Fruit fly (Drosophila melanogaster) whole organism, embryonic: ENCODE results near the gene Tep4.

Source experiments
- Atf6 ChIP-seq: fragments of 200-800 bp; sonication (Bioruptor generic); IDR thresholded peaks from 2 replicates; pipeline ENCODE4 v1.3.6; 2022; ENCODE audit warnings: missing biosample characterization, missing genetic modification characterization
- CG11456 ChIP-seq: fragments of 200-800 bp; sonication (Bioruptor generic); IDR thresholded peaks from 3 replicates; pipeline ENCODE4 v1.3.6; 2022; ENCODE audit warnings: missing biosample characterization, missing genetic modification characterization
- CG13123 ChIP-seq: fragments of 200-800 bp; sonication (Bioruptor generic); optimal IDR thresholded peaks from 2 replicates; lab custom pipeline; 2016; ENCODE audit warnings: missing biosample characterization, missing genetic modification characterization
- CG13894 ChIP-seq: fragments of 200-800 bp; sonication (Bioruptor generic); optimal IDR thresholded peaks from 3 replicates; lab custom pipeline; 2018; ENCODE audit warnings: missing biosample characterization, mild to moderate bottlenecking, missing genetic modification characterization, moderate library complexity
- CG14014 ChIP-seq: fragments of 200-800 bp; sonication (Bioruptor generic); IDR thresholded peaks from 2 replicates; pipeline ENCODE4 v1.3.6; 2022; ENCODE audit warnings: missing biosample characterization, missing genetic modification characterization
- CG15601 ChIP-seq: fragments of 200-800 bp; sonication (Bioruptor generic); optimal IDR thresholded peaks from 3 replicates; lab custom pipeline; 2019; ENCODE audit warnings: missing biosample characterization, mild to moderate bottlenecking, missing genetic modification characterization, moderate library complexity
- CG17361 ChIP-seq: fragments of 200-800 bp; sonication (Bioruptor generic); IDR thresholded peaks from 3 replicates; pipeline ENCODE4 v1.3.6; 2022; ENCODE audit warnings: missing biosample characterization, missing genetic modification characterization
- CG17912 ChIP-seq: fragments of 200-800 bp; sonication (Bioruptor generic); optimal IDR thresholded peaks from 2 replicates; lab custom pipeline; 2018; ENCODE audit warnings: missing biosample characterization, mild to moderate bottlenecking, missing genetic modification characterization
- CG2116 ChIP-seq: fragments of 200-800 bp; sonication (Bioruptor generic); optimal IDR thresholded peaks from 3 replicates; lab custom pipeline; 2018; ENCODE audit warnings: missing biosample characterization, mild to moderate bottlenecking, missing genetic modification characterization
- CG2875 ChIP-seq: fragments of 200-800 bp; sonication (Bioruptor generic); optimal IDR thresholded peaks from 2 replicates; lab custom pipeline; 2017; ENCODE audit warnings: missing biosample characterization, mild to moderate bottlenecking, missing genetic modification characterization, missing genetic modification reagents
- CG4328 ChIP-seq: fragments of 200-800 bp; sonication (Bioruptor generic); optimal IDR thresholded peaks from 3 replicates; lab custom pipeline; 2017; ENCODE audit warnings: missing biosample characterization, missing genetic modification reagents, missing genetic modification characterization
- CG43689 ChIP-seq: fragments of 200-800 bp; sonication (Bioruptor generic); IDR thresholded peaks from 2 replicates; pipeline ENCODE4 v1.3.6; 2022; ENCODE audit warnings: missing biosample characterization, missing genetic modification characterization
- CG6791 ChIP-seq: fragments of 200-800 bp; sonication (Bioruptor generic); IDR thresholded peaks from 3 replicates; pipeline ENCODE4 v1.3.6; 2022; ENCODE audit warnings: missing biosample characterization, missing genetic modification characterization; ENCODE audit not compliant: partially characterized antibody
- CG7963 ChIP-seq: fragments of 200-800 bp; sonication (Bioruptor generic); IDR thresholded peaks from 3 replicates; pipeline ENCODE4 v1.3.6; 2022; ENCODE audit warnings: missing biosample characterization, missing genetic modification characterization; ENCODE audit not compliant: partially characterized antibody
- CG8290 ChIP-seq, 3 experiments: fragments of 200-800 bp; sonication (Bioruptor generic); optimal IDR thresholded peaks; 2 replicates each; lab custom pipeline; 2016 to 2019; ENCODE audit warnings: missing biosample characterization in 3 of 3, missing genetic modification characterization in 3 of 3, mild to moderate bottlenecking in 2 of 3, moderate library complexity in 1 of 3
- CTCF ChIP-seq: fragments of 200-800 bp; sonication (Bioruptor generic); optimal IDR thresholded peaks from 2 replicates; lab custom pipeline; 2017; ENCODE audit warnings: missing biosample characterization, mild to moderate bottlenecking, missing genetic modification characterization, moderate library complexity
- Chrac-16 ChIP-seq: fragments of 200-800 bp; sonication (Bioruptor generic); optimal IDR thresholded peaks from 3 replicates; lab custom pipeline; 2016; ENCODE audit warnings: missing biosample characterization, missing genetic modification characterization
- Dref ChIP-seq: fragments of 200-800 bp; sonication (Bioruptor generic); IDR thresholded peaks from 2 replicates; pipeline ENCODE4 v1.3.6; 2022; ENCODE audit warnings: missing biosample characterization, missing genetic modification characterization
- Fer1 ChIP-seq: fragments of 200-800 bp; sonication (Bioruptor generic); optimal IDR thresholded peaks from 2 replicates; lab custom pipeline; 2017; ENCODE audit warnings: missing biosample characterization, mild to moderate bottlenecking, missing genetic modification characterization
- Hey ChIP-seq: fragments of 200-800 bp; sonication (Bioruptor generic); optimal IDR thresholded peaks from 3 replicates; lab custom pipeline; 2018; ENCODE audit warnings: missing biosample characterization, mild to moderate bottlenecking, missing genetic modification characterization
- Jarid2 ChIP-seq: fragments of 200-800 bp; sonication (Bioruptor generic); optimal IDR thresholded peaks from 3 replicates; lab custom pipeline; 2017; ENCODE audit warnings: mild to moderate bottlenecking, missing biosample characterization, missing genetic modification reagents, missing genetic modification characterization
- Lhr ChIP-seq: fragments of 200-800 bp; sonication (Bioruptor generic); optimal IDR thresholded peaks from 3 replicates; lab custom pipeline; 2017; ENCODE audit warnings: mild to moderate bottlenecking, missing biosample characterization, missing genetic modification reagents, missing genetic modification characterization
- Lim3 ChIP-seq: fragments of 200-800 bp; sonication (Bioruptor generic); IDR thresholded peaks from 2 replicates; pipeline ENCODE4 v1.3.6; 2022; ENCODE audit warnings: missing biosample characterization, missing genetic modification characterization
- MBD-R2 ChIP-seq: fragments of 200-800 bp; sonication (Bioruptor generic); IDR thresholded peaks from 2 replicates; pipeline ENCODE4 v1.3.6; 2022; ENCODE audit warnings: missing biosample characterization, missing genetic modification characterization
- Myb ChIP-seq: fragments of 200-800 bp; sonication (Bioruptor generic); optimal IDR thresholded peaks from 2 replicates; lab custom pipeline; 2016; ENCODE audit warnings: missing biosample characterization, missing genetic modification characterization
- Ptx1 ChIP-seq: fragments of 200-800 bp; sonication (Bioruptor generic); IDR thresholded peaks from 2 replicates; pipeline ENCODE4 v1.3.6; 2022; ENCODE audit warnings: missing biosample characterization, missing genetic modification characterization
- Sry-δ ChIP-seq: fragments of 200-800 bp; sonication (Bioruptor generic); optimal IDR thresholded peaks from 2 replicates; lab custom pipeline; 2016; ENCODE audit warnings: missing biosample characterization, missing genetic modification characterization
- TFAM ChIP-seq: fragments of 200-800 bp; sonication (Bioruptor generic); optimal IDR thresholded peaks from 2 replicates; lab custom pipeline; 2017; ENCODE audit warnings: missing biosample characterization, missing genetic modification characterization, inconsistent platforms
- bbx ChIP-seq: fragments of 200-800 bp; sonication (Bioruptor generic); IDR thresholded peaks from 2 replicates; pipeline ENCODE4 v1.3.6; 2022; ENCODE audit warnings: missing biosample characterization, missing genetic modification characterization; ENCODE audit not compliant: partially characterized antibody
- bcd ChIP-seq: fragments of 200-800 bp; sonication (Bioruptor generic); optimal IDR thresholded peaks from 2 replicates; lab custom pipeline; 2017; ENCODE audit warnings: missing biosample characterization, mild to moderate bottlenecking, missing genetic modification characterization
- caup ChIP-seq: fragments of 200-800 bp; sonication (Bioruptor generic); optimal IDR thresholded peaks from 3 replicates; lab custom pipeline; 2017; ENCODE audit warnings: missing biosample characterization, mild to moderate bottlenecking, missing genetic modification characterization, moderate library complexity; ENCODE audit not compliant: severe bottlenecking
- chm ChIP-seq: fragments of 200-800 bp; sonication (Bioruptor generic); IDR thresholded peaks from 2 replicates; pipeline ENCODE4 v1.3.6; 2022; ENCODE audit warnings: missing biosample characterization, missing genetic modification characterization
- ci ChIP-seq: fragments of 200-800 bp; sonication (Bioruptor generic); IDR thresholded peaks from 3 replicates; pipeline ENCODE4 v1.3.6; 2022; ENCODE audit warnings: missing biosample characterization, missing genetic modification characterization
- danr ChIP-seq: fragments of 200-800 bp; sonication (Bioruptor generic); IDR thresholded peaks from 2 replicates; pipeline ENCODE4 v1.3.6; 2022; ENCODE audit warnings: missing biosample characterization, missing genetic modification characterization
- dmrt99B ChIP-seq: fragments of 200-800 bp; sonication (Bioruptor generic); optimal IDR thresholded peaks from 2 replicates; lab custom pipeline; 2018; ENCODE audit warnings: missing biosample characterization, mild to moderate bottlenecking, missing genetic modification characterization, moderate library complexity
- eyg ChIP-seq: fragments of 200-800 bp; sonication (Bioruptor generic); optimal IDR thresholded peaks from 3 replicates; lab custom pipeline; 2016; ENCODE audit warnings: missing biosample characterization, missing genetic modification characterization
- grau ChIP-seq: fragments of 200-800 bp; optimal IDR thresholded peaks from 3 replicates; lab custom pipeline; 2019; ENCODE audit warnings: missing biosample characterization, mild to moderate bottlenecking, missing genetic modification characterization, moderate library complexity
- hbn ChIP-seq: fragments of 200-800 bp; sonication (Bioruptor generic); IDR thresholded peaks from 2 replicates; pipeline ENCODE4 v1.3.6; 2022; ENCODE audit warnings: missing biosample characterization, missing genetic modification characterization; ENCODE audit not compliant: partially characterized antibody
- hkb ChIP-seq, 2 experiments: fragments of 200-800 bp in 1 of 2; fragments of >200 bp in 1 of 2; sonication (Bioruptor generic) in 1 of 2; IDR thresholded peaks in 1 of 2; optimal IDR thresholded peaks in 1 of 2; 2 replicates each; pipeline versions ENCODE4 v1.3.6 to Lab custom; 2017 to 2022; ENCODE audit warnings: missing biosample characterization in 1 of 2, missing genetic modification characterization in 1 of 2
- inv ChIP-seq: fragments of 200-800 bp; sonication (Bioruptor generic); IDR thresholded peaks from 2 replicates; pipeline ENCODE4 v1.3.6; 2022; ENCODE audit warnings: missing biosample characterization, missing genetic modification characterization; ENCODE audit not compliant: partially characterized antibody
- jigr1 ChIP-seq: fragments of 200-800 bp; sonication (Bioruptor generic); IDR thresholded peaks from 3 replicates; pipeline ENCODE4 v1.3.6; 2022; ENCODE audit warnings: missing biosample characterization, missing genetic modification characterization
- lola ChIP-seq, 3 experiments: fragments of >200 bp in 2 of 3; fragments of 200-800 bp in 1 of 3; sonication (Bioruptor generic) in 1 of 3; optimal IDR thresholded peaks; 2 replicates each; lab custom pipeline; 2017 to 2019; ENCODE audit warnings: missing biosample characterization in 3 of 3, missing genetic modification characterization in 3 of 3, mild to moderate bottlenecking in 1 of 3, moderate library complexity in 1 of 3
- nom ChIP-seq: fragments of 200-800 bp; sonication (Bioruptor generic); optimal IDR thresholded peaks from 2 replicates; lab custom pipeline; 2017; ENCODE audit warnings: missing biosample characterization, missing genetic modification characterization, mild to moderate bottlenecking, moderate library complexity, missing genetic modification reagents
- peb ChIP-seq: fragments of 200-800 bp; sonication (Bioruptor generic); IDR thresholded peaks from 2 replicates; pipeline ENCODE4 v1.3.6; 2022; ENCODE audit warnings: missing biosample characterization, missing genetic modification characterization
- trem ChIP-seq: fragments of 200-800 bp; optimal IDR thresholded peaks from 3 replicates; lab custom pipeline; 2019; ENCODE audit warnings: missing biosample characterization, mild to moderate bottlenecking, missing genetic modification characterization, moderate library complexity
- tx ChIP-seq: fragments of 200-800 bp; sonication (Bioruptor generic); optimal IDR thresholded peaks from 2 replicates; lab custom pipeline; 2016; ENCODE audit warnings: missing biosample characterization, missing genetic modification characterization
- zfh2 ChIP-seq: fragments of 200-800 bp; sonication (Bioruptor generic); optimal IDR thresholded peaks from 2 replicates; lab custom pipeline; 2016; ENCODE audit warnings: missing biosample characterization, missing genetic modification characterization

Tep4 gene

DNA sequence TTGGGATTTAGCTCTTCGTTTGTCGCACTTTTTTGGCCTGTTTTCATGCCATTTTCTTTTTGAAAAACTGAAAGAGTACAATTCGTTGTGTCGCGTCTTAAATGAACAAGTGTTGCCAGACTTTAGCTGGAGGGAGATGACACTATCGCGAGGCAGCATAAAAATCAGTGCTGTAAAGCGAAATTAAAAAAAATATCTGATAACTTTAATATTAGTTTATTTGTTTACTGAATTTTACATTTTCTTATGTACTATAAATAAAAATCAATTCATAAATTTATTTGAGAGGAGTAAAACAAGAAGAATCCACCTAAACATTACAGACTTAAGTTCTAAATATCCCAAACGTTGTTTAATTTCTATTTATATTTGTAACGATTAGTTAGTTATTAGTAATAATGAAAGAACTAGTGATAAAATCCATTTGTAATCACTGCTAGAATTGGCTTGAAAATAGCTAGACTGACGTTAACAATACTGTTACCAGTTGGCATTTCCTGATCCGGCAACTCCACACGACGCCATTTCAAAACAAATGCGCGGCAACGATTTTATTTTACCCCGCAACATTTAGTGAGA is 29.0 kb downstream of the Tep4 start, which contains the start of the genes spi and msb1l (continued):
- TF ChIP-seq peb (GFP tag; lab: Robert Waterston, UW) (0 out of 2 replicates have a peak, but pooled peaks have one; percentile 7), grau (tag; lab: Kevin White, UChicago) (peak; percentile 62), Lhr (GFP tag; lab: Kevin White, UChicago) (peak; percentile 71), lola (GFP tag; optimal IDR thresholded peaks at IDR 0.05; lab: Kevin White, UChicago) (peak in 1 of 3 experiments; percentile 65), CTCF (GFP tag; lab: Kevin White, UChicago) (no peak), dmrt99B (tag; lab: Kevin White, UChicago) (peak; percentile 36), CG6791 (GFP tag; lab: Robert Waterston, UW) (peak; percentile 57; the same call in 1 of the 3 replicates), danr (GFP tag; lab: Robert Waterston, UW) (0 out of 2 replicates have a peak, but pooled peaks have one; percentile 31), Chrac-16 (GFP tag; lab: Kevin White, UChicago) (peak; percentile 54), Atf6 (GFP tag; lab: Robert Waterston, UW) (peak; percentile 43; the same call in 1 of the 2 replicates), inv (GFP tag; lab: Robert Waterston, UW) (peak; percentile 56; the same call in 1 of the 2 replicates), caup (GFP tag; lab: Kevin White, UChicago) (peak; percentile 14), CG8290 (GFP tag; optimal IDR thresholded peaks at IDR 0.05; lab: Kevin White, UChicago) (peak; percentile 66), CG8290 (tag; optimal IDR thresholded peaks at IDR 0.05; lab: Kevin White, UChicago) (peak in 1 of 2 experiments; percentile 33), zfh2 (peak; percentile 59), CG13894 (peak; percentile 44), hkb (optimal IDR thresholded peaks at IDR 0.05; lab: Kevin White, UChicago) (peak; percentile 41), hkb (GFP tag; IDR thresholded peaks at IDR 0.05; lab: Robert Waterston, UW) (no peak), jigr1 (GFP tag; lab: Robert Waterston, UW) (peak; percentile 52; the same call in 1 of the 3 replicates), CG17361 (GFP tag; lab: Robert Waterston, UW) (peak; percentile 87)

DNA sequence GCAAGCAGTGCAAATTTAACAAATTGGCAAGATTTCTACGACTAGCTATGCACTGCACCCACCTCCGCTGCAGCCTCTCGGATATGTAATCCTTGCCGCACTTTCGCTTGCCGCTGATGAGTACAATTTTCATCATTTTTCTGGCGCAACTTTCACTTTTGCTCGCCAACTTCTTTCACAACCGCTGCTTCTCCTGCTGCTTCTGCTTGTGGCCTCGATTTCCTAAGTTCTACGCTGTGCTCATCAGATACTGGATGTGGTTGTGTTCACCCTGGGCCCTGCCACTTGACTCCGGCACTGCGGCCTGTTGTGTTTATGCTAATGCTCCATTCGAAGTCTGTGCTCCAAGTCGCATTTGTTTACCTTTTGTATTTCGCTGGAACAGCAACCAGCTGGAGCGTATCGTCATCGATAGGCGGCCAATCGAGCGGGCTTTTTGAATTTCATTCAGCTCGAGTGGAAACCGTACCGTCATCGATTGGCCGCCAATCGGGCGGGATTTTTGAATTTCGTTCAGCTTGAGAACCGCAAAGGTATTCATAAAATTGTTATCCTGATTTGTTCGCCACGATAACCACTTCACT is 31.8 kb downstream of the Tep4 start, which contains the start of gene Pmvk:
Gene Pmvk (minus strand): TSS at position 357 of the 584 bp plus-strand sequence.
- TF ChIP-seq Lim3 (GFP tag; lab: Robert Waterston, UW) (no peak), tx (GFP tag; lab: Kevin White, UChicago) (no peak), eyg (no peak), CG4328 (GFP tag; lab: Kevin White, UChicago) (no peak), CG14014 (GFP tag; lab: Robert Waterston, UW) (no peak), Myb (no peak), Fer1 (GFP tag; lab: Kevin White, UChicago) (peak; percentile 43), CG2116 (GFP tag; lab: Kevin White, UChicago) (peak; percentile 93), CG13123 (GFP tag; lab: Kevin White, UChicago) (no peak), Ptx1 (GFP tag; lab: Robert Waterston, UW) (no peak), CG15601 (no peak), CG7963 (peak; percentile 94), trem (tag; lab: Kevin White, UChicago) (peak; percentile 69), bcd (no peak), Dref (GFP tag; lab: Robert Waterston, UW) (peak; percentile 93), nom (GFP tag; lab: Kevin White, UChicago) (no peak), CG2875 (GFP tag; lab: Kevin White, UChicago) (no peak), chm (GFP tag; lab: Robert Waterston, UW) (no peak), hbn (peak; percentile 72), CG43689 (GFP tag; lab: Robert Waterston, UW) (no peak), Hey (tag; lab: Kevin White, UChicago) (no peak), bbx (GFP tag; lab: Robert Waterston, UW) (peak; percentile 94), CG17912 (GFP tag; lab: Kevin White, UChicago) (no peak), TFAM (no peak), Sry-δ (GFP tag; lab: Kevin White, UChicago) (peak; percentile 58), MBD-R2 (GFP tag; lab: Robert Waterston, UW) (peak; percentile 71), Jarid2 (GFP tag; lab: Kevin White, UChicago) (no peak), ci (GFP tag; lab: Robert Waterston, UW) (peak; percentile 39; the same call in 1 of the 3 replicates), CG11456 (GFP tag; lab: Robert Waterston, UW) (no peak)
